Worm (Caenorhabditis elegans) whole organism, young adult: ENCODE data around the gene srbc-40.
A peak's percentile ranks its signal among the peaks of the same experiment; 100 is the strongest.
"Not testable (repeated sequence)": the region's sequence is repeated elsewhere in the genome, so short reads cannot be mapped to it uniquely, and the experiment has no call there.

ENCODE experiments used
- B0261.1 ChIP-seq: sonication (generic microtip); optimal IDR thresholded peaks from 2 replicates; lab custom pipeline; 2016; ENCODE audit warnings: mild to moderate bottlenecking, missing genetic modification characterization, moderate library complexity, missing compliant biosample characterization
- D2030.7 ChIP-seq: fragments of 200-800 bp; sonication (Bioruptor generic); IDR thresholded peaks from 2 replicates; pipeline ENCODE4 v1.3.6; 2022; ENCODE audit warnings: missing genetic modification reagents, missing genetic modification characterization, missing compliant biosample characterization
- T26A5.8 ChIP-seq: sonication (generic microtip); optimal IDR thresholded peaks from 2 replicates; lab custom pipeline; 2016; ENCODE audit warnings: missing genetic modification characterization, missing compliant biosample characterization
- Y53G8AR.9 ChIP-seq: fragments of 200-800 bp; sonication (Bioruptor generic); conservative IDR thresholded peaks from 2 replicates; pipeline ENCODE4 v1.3.6; 2022; ENCODE audit warnings: missing genetic modification reagents, missing genetic modification characterization, missing compliant biosample characterization
- Y56A3A.18 ChIP-seq: fragments of 200-800 bp; sonication (Bioruptor generic); IDR thresholded peaks from 2 replicates; pipeline ENCODE4 v1.3.6; 2022; ENCODE audit warnings: missing genetic modification reagents, missing genetic modification characterization, missing compliant biosample characterization
- akir-1 ChIP-seq: fragments of 200-800 bp; sonication (Bioruptor generic); optimal IDR thresholded peaks from 2 replicates; lab custom pipeline; 2018; ENCODE audit warnings: mild to moderate bottlenecking, missing genetic modification characterization, moderate library complexity, missing compliant biosample characterization
- ama-1 ChIP-seq, 3 experiments: fragments of 150-350 bp in 1 of 3; sonication (generic microtip) in 2 of 3; optimal IDR thresholded peaks; 2 replicates each; lab custom pipeline; 2014 to 2018; ENCODE audit warnings: missing biosample characterization in 2 of 3, missing genetic modification characterization in 2 of 3, missing genetic modification reagents in 2 of 3
- aptf-3 ChIP-seq: fragments of 200-800 bp; sonication (Bioruptor generic); IDR thresholded peaks from 2 replicates; pipeline ENCODE4 v1.3.6; 2022; ENCODE audit warnings: missing genetic modification characterization, missing compliant biosample characterization
- atf-7 ChIP-seq: sonication (generic microtip); optimal IDR thresholded peaks from 2 replicates; lab custom pipeline; 2017; ENCODE audit warnings: mild to moderate bottlenecking, missing genetic modification characterization, missing compliant biosample characterization
- cebp-2 ChIP-seq: fragments of 200-800 bp; sonication (Bioruptor generic); IDR thresholded peaks from 2 replicates; pipeline ENCODE4 v1.3.6; 2022; ENCODE audit warnings: missing genetic modification characterization, missing compliant biosample characterization
- ceh-27 ChIP-seq: fragments of 200-800 bp; sonication (Bioruptor generic); optimal IDR thresholded peaks from 2 replicates; lab custom pipeline; 2018; ENCODE audit warnings: mild to moderate bottlenecking, missing genetic modification characterization, moderate library complexity, missing compliant biosample characterization
- ceh-40 ChIP-seq: fragments of 200-800 bp; sonication (Bioruptor generic); IDR thresholded peaks from 2 replicates; pipeline ENCODE4 v1.3.6; 2022; ENCODE audit warnings: missing genetic modification characterization, missing compliant biosample characterization
- ets-4 ChIP-seq: fragments of 200-800 bp; sonication (Bioruptor generic); optimal IDR thresholded peaks from 2 replicates; lab custom pipeline; 2018; ENCODE audit warnings: mild to moderate bottlenecking, missing genetic modification characterization, missing compliant biosample characterization
- him-1 ChIP-seq: sonication (generic microtip); optimal IDR thresholded peaks from 2 replicates; lab custom pipeline; 2016; ENCODE audit warnings: missing genotype, missing genetic modification reagents, missing genetic modification characterization, missing compliant biosample characterization
- hmg-20 ChIP-seq: fragments of 200-800 bp; sonication (Bioruptor generic); IDR thresholded peaks from 2 replicates; pipeline ENCODE4 v1.3.6; 2022; ENCODE audit warnings: missing genetic modification reagents, missing genetic modification characterization, missing compliant biosample characterization
- lin-26 ChIP-seq: fragments of 200-800 bp; sonication (Bioruptor generic); IDR thresholded peaks from 2 replicates; pipeline ENCODE4 v1.3.6; 2022; ENCODE audit warnings: missing genetic modification reagents, missing genetic modification characterization, missing compliant biosample characterization
- lin-54 ChIP-seq: fragments of 200-800 bp; sonication (Bioruptor generic); optimal IDR thresholded peaks from 2 replicates; lab custom pipeline; 2018; ENCODE audit warnings: mild to moderate bottlenecking, missing genetic modification characterization, missing compliant biosample characterization
- lir-1 ChIP-seq: fragments of 200-800 bp; sonication (Bioruptor generic); conservative IDR thresholded peaks from 2 replicates; pipeline ENCODE4 v1.3.6; 2022; ENCODE audit warnings: missing genetic modification reagents, missing genetic modification characterization, missing compliant biosample characterization
- lsl-1 ChIP-seq: fragments of 200-800 bp; sonication (Bioruptor generic); optimal IDR thresholded peaks from 2 replicates; lab custom pipeline; 2018; ENCODE audit warnings: mild to moderate bottlenecking, missing genetic modification characterization, moderate library complexity, missing compliant biosample characterization
- madf-3 ChIP-seq: fragments of 200-800 bp; sonication (Bioruptor generic); IDR thresholded peaks from 2 replicates; pipeline ENCODE4 v1.3.6; 2022; ENCODE audit warnings: missing genetic modification reagents, missing genetic modification characterization, missing compliant biosample characterization
- nfya-1 ChIP-seq: sonication (generic microtip); optimal IDR thresholded peaks from 2 replicates; lab custom pipeline; 2017; ENCODE audit warnings: antibody characterized with exemption, missing compliant biosample characterization, missing genetic modification characterization, borderline replicate concordance; ENCODE audit not compliant: insufficient read depth
- nhr-80 ChIP-seq: sonication (generic microtip); optimal IDR thresholded peaks from 2 replicates; lab custom pipeline; 2016; ENCODE audit warnings: missing genetic modification characterization, missing compliant biosample characterization
- pha-4 ChIP-seq: fragments of 150-350 bp; sonication (generic microtip); optimal IDR thresholded peaks from 2 replicates; lab custom pipeline; 2014; ENCODE audit warnings: missing biosample characterization, missing genetic modification reagents, missing genetic modification characterization
- rpc-1 ChIP-seq, 2 experiments: fragments of 150-350 bp in 1 of 2; sonication (generic microtip) in 1 of 2; optimal IDR thresholded peaks; 2 replicates each; lab custom pipeline; 2014 to 2018; ENCODE audit warnings: missing biosample characterization in 1 of 2, missing genetic modification characterization in 1 of 2, missing genetic modification reagents in 1 of 2, missing genotype in 1 of 2
- sdz-38 ChIP-seq: sonication (generic microtip); optimal IDR thresholded peaks from 2 replicates; lab custom pipeline; 2016; ENCODE audit warnings: missing genotype, missing genetic modification characterization, missing compliant biosample characterization
- snpc-1.1 ChIP-seq: sonication (generic microtip); optimal IDR thresholded peaks from 2 replicates; lab custom pipeline; 2017; ENCODE audit warnings: missing genetic modification characterization, mild to moderate bottlenecking, missing compliant biosample characterization, antibody characterized with exemption, moderate library complexity, missing genotype, missing genetic modification reagents; ENCODE audit not compliant: insufficient read depth
- tbp1 ChIP-seq: fragments of 200-800 bp; sonication (Bioruptor generic); optimal IDR thresholded peaks from 2 replicates; lab custom pipeline; 2018; ENCODE audit warnings: mild to moderate bottlenecking, missing genetic modification characterization, missing compliant biosample characterization
- unc-62 ChIP-seq: fragments of 150-350 bp; optimal IDR thresholded peaks from 2 replicates; lab custom pipeline; 2014; ENCODE audit warnings: missing biosample characterization, missing genetic modification reagents, missing genetic modification characterization
- zim-3 ChIP-seq: sonication (generic microtip); optimal IDR thresholded peaks from 2 replicates; lab custom pipeline; 2017; ENCODE audit warnings: mild to moderate bottlenecking, missing genetic modification characterization, moderate library complexity, missing compliant biosample characterization
- ztf-25 ChIP-seq: fragments of 200-800 bp; sonication (Bioruptor generic); IDR thresholded peaks from 2 replicates; pipeline ENCODE4 v1.3.6; 2022; ENCODE audit warnings: missing genetic modification reagents, missing genetic modification characterization, missing compliant biosample characterization
- ztf-26 ChIP-seq: sonication (generic microtip); optimal IDR thresholded peaks from 2 replicates; lab custom pipeline; 2017; ENCODE audit warnings: missing genetic modification characterization, missing compliant biosample characterization

The srbc-40 gene

DNA sequence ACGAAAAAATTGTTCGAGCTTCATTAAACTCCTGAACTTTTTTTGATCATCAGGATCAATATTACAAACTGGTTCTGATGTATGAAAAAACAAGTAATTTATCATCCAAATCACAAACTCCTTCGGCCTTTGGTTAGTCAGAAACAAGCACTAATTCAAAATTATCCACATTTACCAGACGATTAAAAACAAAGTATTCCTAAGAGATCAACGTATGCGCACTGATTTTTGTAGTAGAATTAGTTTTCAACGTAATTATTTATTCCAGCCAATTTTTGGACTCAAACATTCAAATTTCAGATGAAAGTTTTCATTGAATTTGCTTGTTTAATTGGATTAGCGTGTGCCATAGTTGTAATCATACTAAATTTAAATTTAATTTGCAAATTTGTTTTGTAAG is 12.7 kb downstream of the srbc-40 start, which contains the start of gene srbc-38:
TSS of gene srbc-38 (plus strand) at position 301 of the 400 bp plus-strand sequence.
- no peak for TF ChIP-seq pha-4
- TF ChIP-seq cebp-2 (GFP tag; lab: Robert Waterston, UW): no peak
- TF ChIP-seq lir-1 (GFP tag; lab: Robert Waterston, UW): no peak
- TF ChIP-seq T26A5.8 (tag; lab: Kevin White, UChicago): no peak
- no peak for TF ChIP-seq ceh-40
- no peak for TF ChIP-seq B0261.1 (tag; lab: Kevin White, UChicago)
- TF ChIP-seq snpc-1.1 (tag; lab: Kevin White, UChicago): no peak
- no peak for TF ChIP-seq ztf-26 (tag; lab: Kevin White, UChicago)
- no peak for TF ChIP-seq lin-26 (GFP tag; lab: Robert Waterston, UW)
- no peak for TF ChIP-seq sdz-38 (tag; lab: Kevin White, UChicago)

ce11 chrV:706449-706848 is 13.2 kb downstream of the srbc-40 start:
- TF ChIP-seq D2030.7 (GFP tag; lab: Robert Waterston, UW) (peak; percentile 26; the same call in 1 of the 2 replicates), rpc-1 (tag; optimal IDR thresholded peaks at IDR 0.05; lab: Kevin White, UChicago) (peak; percentile 50), lin-26 (GFP tag; lab: Robert Waterston, UW) (peak; percentile 87), aptf-3 (GFP tag; lab: Robert Waterston, UW) (0 out of 2 replicates have a peak, but pooled peaks have one; percentile 31), B0261.1 (tag; lab: Kevin White, UChicago) (peak; percentile 54), tbp1 (GFP tag; lab: Kevin White, UChicago) (peak; percentile 82), ztf-25 (GFP tag; lab: Robert Waterston, UW) (peak; percentile 67; the same call in 1 of the 2 replicates)
- TF ChIP-seq rpc-1 (optimal IDR thresholded peaks at IDR 0.05; lab: Kevin White, UChicago): not testable (repeated sequence)

DNA sequence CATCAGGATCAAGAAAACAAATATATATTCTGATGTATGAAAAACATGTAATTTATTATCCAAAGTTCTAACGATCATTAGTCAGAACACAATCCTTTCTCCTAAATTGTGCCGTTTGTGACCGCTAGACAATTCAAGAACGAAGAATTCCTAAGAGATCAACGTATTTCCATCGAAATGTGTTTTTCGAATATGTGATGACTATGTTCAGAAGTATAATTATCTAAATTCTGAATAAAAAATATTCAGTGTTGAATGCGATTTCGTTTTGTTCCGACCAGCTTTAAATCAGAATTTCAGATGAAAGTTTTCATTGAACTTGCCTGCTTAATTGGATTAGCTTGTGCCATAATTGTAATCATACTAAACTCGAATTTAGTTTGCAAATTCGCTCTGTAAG is 17.4 kb downstream of the srbc-40 start, which contains the start of gene srbc-37:
TSS of gene srbc-37 (plus strand) at position 301 of the 400 bp plus-strand sequence.
- TF ChIP-seq him-1 (tag; lab: Kevin White, UChicago) (no peak), ama-1 (optimal IDR thresholded peaks at IDR 0.05; lab: Kevin White, UChicago) (no peak), ama-1 (GFP tag; optimal IDR thresholded peaks at IDR 0.05; lab: Kevin White, UChicago) (no peak), akir-1 (GFP tag; lab: Kevin White, UChicago) (no peak), nfya-1 (tag; lab: Kevin White, UChicago) (no peak), ets-4 (GFP tag; lab: Kevin White, UChicago) (no peak), lsl-1 (GFP tag; lab: Kevin White, UChicago) (no peak), madf-3 (GFP tag; lab: Robert Waterston, UW) (no peak), zim-3 (no peak), Y53G8AR.9 (GFP tag; lab: Robert Waterston, UW) (no peak), Y56A3A.18 (GFP tag; lab: Robert Waterston, UW) (no peak), ceh-27 (no peak)

DNA sequence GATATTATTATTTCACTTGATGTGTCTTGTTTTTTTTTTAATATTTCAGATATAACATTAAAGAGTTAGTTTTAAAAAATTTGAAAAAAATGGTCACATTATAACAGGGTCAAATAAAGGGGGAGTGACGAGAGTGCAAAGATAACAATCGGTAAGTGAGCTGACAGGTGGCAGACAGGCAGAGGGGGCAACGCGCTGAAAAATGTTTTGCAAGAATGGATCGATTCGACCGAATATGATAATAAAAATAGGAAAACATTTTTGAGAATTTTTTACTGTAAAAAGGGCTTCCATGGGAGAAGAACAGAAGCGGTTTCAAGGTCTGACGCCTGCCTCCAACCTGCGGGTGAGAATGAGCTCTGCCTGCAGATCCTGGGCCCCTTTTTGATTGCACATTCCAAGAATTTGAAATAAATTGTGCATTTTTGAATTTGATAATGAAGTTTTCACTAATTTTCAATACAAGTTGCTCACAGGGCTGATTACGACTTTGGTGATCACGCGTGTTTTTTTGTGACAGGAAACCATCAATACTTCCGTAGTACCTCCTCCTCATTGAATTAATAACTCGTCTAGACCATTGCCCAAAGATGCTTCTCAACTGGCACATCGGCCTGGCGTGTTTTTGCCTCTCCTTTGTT is 20.0 kb downstream of the srbc-40 start, which contains the start of the genes ugt-29 and srx-5:
TSS of gene ugt-29 (minus strand) at position 101 of the 641 bp plus-strand sequence.
TSS of gene srx-5 (plus strand) at position 591 of the 641 bp plus-strand sequence.
- TF ChIP-seq hmg-20 (GFP tag; lab: Robert Waterston, UW) (no peak), unc-62 (no peak), atf-7 (no peak), nhr-80 (tag; lab: Kevin White, UChicago) (peak; percentile 39), lin-54 (GFP tag; lab: Kevin White, UChicago) (no peak)
- TF ChIP-seq, all 124 proteins: peak for 1
